Worm (Caenorhabditis elegans) whole organism, L4 larva: ENCODE measurements around the gene C56C10.9.

Source experiments
- D1046.2 ChIP-seq: fragments of 200-800 bp; sonication (Bioruptor generic); IDR thresholded peaks from 2 replicates; pipeline ENCODE4 v1.3.6; 2022; ENCODE audit warnings: missing genetic modification characterization, missing compliant biosample characterization
- T26A8.4 ChIP-seq: fragments of 200-800 bp; sonication (Bioruptor generic); IDR thresholded peaks from 2 replicates; pipeline ENCODE4 v1.3.6; 2022; ENCODE audit warnings: missing genetic modification characterization, missing compliant biosample characterization
- Y105C5A.15 ChIP-seq: fragments of 200-800 bp; sonication (Bioruptor generic); IDR thresholded peaks from 2 replicates; pipeline ENCODE4 v1.3.6; 2022; ENCODE audit warnings: missing genetic modification characterization, missing compliant biosample characterization
- ZK546.5 ChIP-seq, 2 experiments: sonication (generic microtip); optimal IDR thresholded peaks; 2 replicates each; lab custom pipeline; 2017; ENCODE audit warnings: missing biosample characterization in 2 of 2, missing genetic modification characterization in 2 of 2
- aha-1 ChIP-seq: fragments of 150-350 bp; peaks from one replicate; lab custom pipeline; 2014; ENCODE audit warnings: missing biosample characterization, missing genetic modification characterization
- aly-2 ChIP-seq: sonication (generic microtip); optimal IDR thresholded peaks from 2 replicates; lab custom pipeline; 2018; ENCODE audit warnings: missing biosample characterization, missing genetic modification characterization
- ctbp-1 ChIP-seq: fragments of 200-800 bp; sonication (Bioruptor generic); IDR thresholded peaks from 2 replicates; pipeline ENCODE4 v1.3.6; 2022; ENCODE audit warnings: missing genetic modification reagents, missing genetic modification characterization, missing compliant biosample characterization
- daf-16 ChIP-seq, 3 experiments: sonication (generic microtip); optimal IDR thresholded peaks; 2 replicates each; lab custom pipeline; 2016 to 2017; ENCODE audit warnings: missing genetic modification characterization in 3 of 3, missing genetic modification reagents in 3 of 3, mild to moderate bottlenecking in 2 of 3, missing compliant biosample characterization in 2 of 3, missing biosample characterization in 1 of 3, moderate library complexity in 1 of 3
- daf-19 ChIP-seq: fragments of 200-800 bp; sonication (Bioruptor generic); conservative IDR thresholded peaks from 2 replicates; pipeline ENCODE4 v1.3.6; 2022; ENCODE audit warnings: missing genetic modification characterization, missing compliant biosample characterization
- dmd-6 ChIP-seq: fragments of 200-800 bp; sonication (Bioruptor generic); IDR thresholded peaks from 2 replicates; pipeline ENCODE4 v1.3.6; 2022; ENCODE audit warnings: missing genetic modification reagents, missing genetic modification characterization, missing compliant biosample characterization
- duxl-1 ChIP-seq: sonication (generic microtip); optimal IDR thresholded peaks from 2 replicates; lab custom pipeline; 2016; ENCODE audit warnings: mild to moderate bottlenecking, missing genetic modification characterization, moderate library complexity, missing compliant biosample characterization; ENCODE audit not compliant: poor library complexity
- dve-1 ChIP-seq: sonication (generic microtip); optimal IDR thresholded peaks from 2 replicates; lab custom pipeline; 2017; ENCODE audit warnings: antibody characterized with exemption, mild to moderate bottlenecking, missing genetic modification characterization, missing compliant biosample characterization; ENCODE audit not compliant: insufficient read depth
- fkh-10 ChIP-seq: fragments of 150-350 bp; optimal IDR thresholded peaks from 2 replicates; lab custom pipeline; 2014; ENCODE audit warnings: missing biosample characterization, missing genetic modification reagents, missing genetic modification characterization
- jun-1 ChIP-seq: fragments of 150-350 bp; optimal IDR thresholded peaks from 2 replicates; lab custom pipeline; 2014; ENCODE audit warnings: missing biosample characterization, missing genetic modification reagents, missing genetic modification characterization
- lim-7 ChIP-seq: fragments of 200-800 bp; sonication (Bioruptor generic); IDR thresholded peaks from 2 replicates; pipeline ENCODE4 v1.3.6; 2022; ENCODE audit warnings: missing genetic modification characterization, missing compliant biosample characterization
- lin-13 ChIP-seq: fragments of 150-350 bp; optimal IDR thresholded peaks from 2 replicates; lab custom pipeline; 2014; ENCODE audit warnings: missing biosample characterization, missing genetic modification reagents, missing genetic modification characterization
- lir-3 ChIP-seq: sonication (generic microtip); optimal IDR thresholded peaks from 2 replicates; lab custom pipeline; 2016; ENCODE audit warnings: mild to moderate bottlenecking, missing genetic modification characterization, missing compliant biosample characterization
- mes-2 ChIP-seq: sonication (generic microtip); optimal IDR thresholded peaks from 2 replicates; lab custom pipeline; 2016; ENCODE audit warnings: missing genotype, mild to moderate bottlenecking, missing genetic modification characterization, missing compliant biosample characterization; ENCODE audit not compliant: poor library complexity, severe bottlenecking
- mxl-3 ChIP-seq: fragments of 200-800 bp; sonication (Bioruptor generic); optimal IDR thresholded peaks from 2 replicates; lab custom pipeline; 2018; ENCODE audit warnings: mild to moderate bottlenecking, missing genetic modification characterization, missing compliant biosample characterization
- nhr-102 ChIP-seq: sonication (generic microtip); optimal IDR thresholded peaks from 2 replicates; lab custom pipeline; 2016; ENCODE audit warnings: mild to moderate bottlenecking, missing genetic modification characterization, moderate library complexity, missing compliant biosample characterization
- nhr-237 ChIP-seq: sonication (generic microtip); optimal IDR thresholded peaks from 2 replicates; lab custom pipeline; 2017; ENCODE audit warnings: missing biosample characterization, missing genetic modification characterization
- nhr-25 ChIP-seq: sonication (generic microtip); optimal IDR thresholded peaks from 2 replicates; lab custom pipeline; 2017; ENCODE audit warnings: missing genetic modification characterization, mild to moderate bottlenecking, missing compliant biosample characterization, antibody characterized with exemption, moderate library complexity, borderline replicate concordance; ENCODE audit not compliant: insufficient read depth
- nhr-42 ChIP-seq: fragments of 200-800 bp; sonication (Bioruptor generic); IDR thresholded peaks from 2 replicates; pipeline ENCODE4 v1.3.6; 2022; ENCODE audit warnings: missing genetic modification characterization, missing compliant biosample characterization
- nhr-6 ChIP-seq: fragments of 150-350 bp; optimal IDR thresholded peaks from 2 replicates; lab custom pipeline; 2014; ENCODE audit warnings: missing biosample characterization, missing genetic modification characterization
- nhr-77 ChIP-seq: fragments of 150-350 bp; optimal IDR thresholded peaks from 2 replicates; lab custom pipeline; 2014; ENCODE audit warnings: missing biosample characterization, missing genetic modification characterization
- pqm-1 ChIP-seq: sonication (generic microtip); optimal IDR thresholded peaks from 2 replicates; lab custom pipeline; 2017; ENCODE audit warnings: missing biosample characterization, missing genetic modification characterization
- set-16 ChIP-seq: fragments of 200-800 bp; sonication (Bioruptor generic); IDR thresholded peaks from 2 replicates; pipeline ENCODE4 v1.3.6; 2022; ENCODE audit warnings: missing genetic modification reagents, missing genetic modification characterization, missing compliant biosample characterization
- snpc-1.2 ChIP-seq: fragments of 200-800 bp; sonication (Bioruptor generic); IDR thresholded peaks from 2 replicates; pipeline ENCODE4 v1.3.6; 2022; ENCODE audit warnings: missing genetic modification reagents, missing genetic modification characterization, missing compliant biosample characterization
- snpc-4 ChIP-seq: fragments of 150-350 bp; optimal IDR thresholded peaks from 2 replicates; lab custom pipeline; 2014; ENCODE audit warnings: missing biosample characterization, missing genetic modification characterization
- tag-97 ChIP-seq: fragments of 200-800 bp; sonication (Bioruptor generic); IDR thresholded peaks from 2 replicates; pipeline ENCODE4 v1.3.6; 2022; ENCODE audit warnings: missing genetic modification characterization, missing compliant biosample characterization
- unc-130 ChIP-seq: sonication (generic microtip); optimal IDR thresholded peaks from 2 replicates; lab custom pipeline; 2016; ENCODE audit warnings: missing genetic modification reagents, missing genetic modification characterization, missing compliant biosample characterization
- unc-62 ChIP-seq, 3 experiments: fragments of 150-350 bp in 1 of 3; sonication (generic microtip); optimal IDR thresholded peaks in 2 of 3; peaks in 1 of 3; 1 replicate in 1 of 3; 2 replicates in 2 of 3; lab custom pipeline; 2014 to 2017; ENCODE audit warnings: missing biosample characterization in 3 of 3, missing genetic modification characterization in 3 of 3, missing genetic modification reagents in 3 of 3, missing genotype in 1 of 3
- vab-7 ChIP-seq: fragments of 200-800 bp; sonication (Bioruptor generic); IDR thresholded peaks from 2 replicates; pipeline ENCODE4 v1.3.6; 2022; ENCODE audit warnings: missing genetic modification reagents, missing genetic modification characterization, missing compliant biosample characterization
- zag-1 ChIP-seq: fragments of 150-350 bp; optimal IDR thresholded peaks from 2 replicates; lab custom pipeline; 2014; ENCODE audit warnings: missing biosample characterization, missing genetic modification characterization
- zfp-3 ChIP-seq: fragments of 200-800 bp; sonication (Bioruptor generic); conservative IDR thresholded peaks from 2 replicates; pipeline ENCODE4 v1.3.6; 2022; ENCODE audit warnings: missing genetic modification reagents, missing genetic modification characterization, missing compliant biosample characterization
- zip-2 ChIP-seq: fragments of 150-350 bp; optimal IDR thresholded peaks from 2 replicates; lab custom pipeline; 2014; ENCODE audit warnings: missing biosample characterization, missing genetic modification characterization

C56C10.9 gene

DNA sequence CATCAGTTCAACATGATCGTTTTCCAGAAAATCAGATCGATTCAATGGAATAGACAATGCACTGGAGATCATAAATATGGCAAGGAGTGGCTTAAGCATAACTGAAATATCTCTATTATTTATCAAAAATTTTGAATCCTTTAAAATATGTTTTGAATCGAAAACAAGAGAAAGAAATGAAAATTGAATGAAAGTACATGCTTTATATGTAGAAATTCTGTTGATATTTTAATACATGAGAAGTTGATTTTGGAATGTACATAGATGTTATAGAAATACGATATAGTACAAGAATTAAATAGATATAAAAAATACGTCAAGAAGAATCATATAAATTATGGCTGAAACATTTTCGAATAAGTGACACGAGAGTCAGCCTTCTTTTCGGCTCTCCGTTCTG lies at the start of gene C56C10.9:
TSS of gene C56C10.9 (minus strand) at position 101 of the 400 bp plus-strand sequence.
- no peak for TF ChIP-seq unc-62 (GFP tag; optimal IDR thresholded peaks at IDR 0.05 in 1 of 2; lab: Kevin White, UChicago)
- TF ChIP-seq unc-62 (tag; optimal IDR thresholded peaks at IDR 0.05; lab: Kevin White, UChicago), result no peak
- no peak for TF ChIP-seq dve-1 (tag; lab: Kevin White, UChicago)
- TF ChIP-seq mes-2 (tag; lab: Kevin White, UChicago), result no peak
- no peak for TF ChIP-seq tag-97 (GFP tag; lab: Robert Waterston, UW)
- no peak for TF ChIP-seq nhr-102 (tag; lab: Kevin White, UChicago)
- no peak for TF ChIP-seq daf-19
- no peak for TF ChIP-seq duxl-1 (tag; lab: Kevin White, UChicago)
- no peak for TF ChIP-seq lim-7 (GFP tag; lab: Robert Waterston, UW)
- no peak for TF ChIP-seq vab-7
- TF ChIP-seq zip-2 (tag; lab: Kevin White, UChicago), result no peak
- TF ChIP-seq ZK546.5 (tag; optimal IDR thresholded peaks at IDR 0.05; lab: Kevin White, UChicago), result no peak
- no peak for TF ChIP-seq snpc-1.2 (GFP tag; lab: Robert Waterston, UW)
- TF ChIP-seq nhr-237 (tag; lab: Kevin White, UChicago), result no peak

ce11 chrII:6637854-6638253 lies 45.7 kb upstream of the C56C10.9 start:
- TF ChIP-seq unc-62 (GFP tag; optimal IDR thresholded peaks at IDR 0.05 in 1 of 2; lab: Kevin White, UChicago) (peak in 1 of 2 experiments; percentile 95), unc-62 (tag; optimal IDR thresholded peaks at IDR 0.05; lab: Kevin White, UChicago) (no peak), D1046.2 (no peak)

ce11 chrII:6636136-6636535 lies 44.0 kb upstream of the C56C10.9 start, which contains the start of gene T19D12.5:
Gene T19D12.5 (minus strand): TSS chrII:6636236.
- TF ChIP-seq nhr-77 (tag; lab: Kevin White, UChicago) (no peak), zfp-3 (GFP tag; lab: Robert Waterston, UW) (no peak), unc-62 (GFP tag; optimal IDR thresholded peaks at IDR 0.05 in 1 of 2; lab: Kevin White, UChicago) (peak in 1 of 2 experiments; percentile 25), unc-62 (tag; optimal IDR thresholded peaks at IDR 0.05; lab: Kevin White, UChicago) (no peak), lin-13 (GFP tag; lab: Kevin White, UChicago) (no peak), aha-1 (tag; lab: Kevin White, UChicago) (peak; percentile 78), T26A8.4 (GFP tag; lab: Robert Waterston, UW) (no peak), aly-2 (tag; lab: Kevin White, UChicago) (no peak), jun-1 (tag; lab: Kevin White, UChicago) (no peak), snpc-4 (no peak)

- TF ChIP-seq pqm-1 (peak; percentile 32), ctbp-1 (GFP tag; lab: Robert Waterston, UW) (no peak)
Observed at ce11 chrII:6631995-6632394, 39.8 kb upstream of the C56C10.9 start.

ce11 chrII:6630811-6631210 lies 38.7 kb upstream of the C56C10.9 start, which contains the start of gene T19D12.4:
Gene T19D12.4 (plus strand): TSS chrII:6631105.
- TF ChIP-seq nhr-6 (tag; lab: Kevin White, UChicago) (peak; percentile 27), duxl-1 (tag; lab: Kevin White, UChicago) (no peak), Y105C5A.15 (GFP tag; lab: Robert Waterston, UW) (no peak), nhr-237 (tag; lab: Kevin White, UChicago) (no peak), mxl-3 (GFP tag; lab: Kevin White, UChicago) (no peak), nhr-25 (tag; lab: Kevin White, UChicago) (no peak), set-16 (GFP tag; lab: Robert Waterston, UW) (no peak), nhr-42 (GFP tag; lab: Robert Waterston, UW) (no peak), lir-3 (tag; lab: Kevin White, UChicago) (no peak), pqm-1 (peak; percentile 60), unc-130 (GFP tag; lab: Kevin White, UChicago) (no peak), zag-1 (tag; lab: Kevin White, UChicago) (no peak), dmd-6 (0 out of 2 replicates have a peak, but pooled peaks have one; percentile 10), fkh-10 (GFP tag; lab: Kevin White, UChicago) (no peak), lin-13 (GFP tag; lab: Kevin White, UChicago) (no peak), daf-16 (GFP tag; optimal IDR thresholded peaks at IDR 0.05; lab: Kevin White, UChicago) (no peak), daf-16 (tag; optimal IDR thresholded peaks at IDR 0.05; lab: Kevin White, UChicago) (no peak)
